Worm (Caenorhabditis elegans) whole organism, late embryonic: Measurements from ENCODE around the gene cnep-1.

ENCODE experiments used
- ceh-19 ChIP-seq: fragments of 200-800 bp; sonication (Bioruptor generic); optimal IDR thresholded peaks from 2 replicates; lab custom pipeline; 2018; ENCODE audit warnings: mild to moderate bottlenecking, missing genetic modification characterization, missing compliant biosample characterization
- eyg-1 ChIP-seq: sonication (generic microtip); optimal IDR thresholded peaks from 2 replicates; lab custom pipeline; 2016; ENCODE audit warnings: missing genotype, missing genetic modification characterization, missing compliant biosample characterization
- mec-3 ChIP-seq: sonication (generic microtip); optimal IDR thresholded peaks from 2 replicates; lab custom pipeline; 2016; ENCODE audit warnings: borderline replicate concordance, missing genetic modification characterization, missing compliant biosample characterization
- pha-2 ChIP-seq: sonication (generic microtip); optimal IDR thresholded peaks from 2 replicates; lab custom pipeline; 2017; ENCODE audit warnings: mild to moderate bottlenecking, missing genetic modification characterization, missing compliant biosample characterization
- sdc-2 ChIP-seq: sonication (generic microtip); optimal IDR thresholded peaks from 2 replicates; lab custom pipeline; 2016; ENCODE audit warnings: missing genotype, missing genetic modification characterization, missing compliant biosample characterization

ce11 chrII:7272513-7272912, 37.6 kb upstream of the cnep-1 start:
- TF ChIP-seq ceh-19 (GFP tag; lab: Kevin White, UChicago) (no peak), eyg-1 (tag; lab: Kevin White, UChicago) (no peak), pha-2 (no peak), sdc-2 (tag; lab: Kevin White, UChicago) (no peak), mec-3 (tag; lab: Kevin White, UChicago) (no peak)
